Fruit fly (Drosophila melanogaster): Measurements from ENCODE around the gene Keap1.
A peak's percentile ranks its signal among the peaks of the same experiment; 100 is the strongest.

Gene Keap1

DNA sequence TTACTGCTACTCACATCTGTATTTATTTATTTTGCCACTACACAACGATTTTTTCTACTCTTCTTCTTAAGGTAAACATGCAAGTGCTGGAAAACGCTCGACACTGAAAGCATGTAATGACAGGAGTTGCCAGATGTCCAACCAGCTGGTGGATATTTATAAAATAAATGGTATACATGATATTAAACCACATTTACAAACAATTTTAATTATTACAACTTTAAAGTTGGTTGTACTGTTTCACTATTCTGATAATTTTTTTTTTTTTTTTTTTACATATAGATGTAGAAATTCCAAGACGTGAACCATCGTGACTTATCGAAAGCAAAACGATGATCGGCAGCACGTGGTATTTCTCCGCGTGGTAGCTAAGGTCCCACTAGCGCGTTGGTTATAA, at the start of gene Keap1, which contains the start of gene kuk:
Gene Keap1, minus strand, starts transcription at position 87 of the 397 bp plus-strand sequence.
Gene kuk, plus strand, starts transcription at position 386 of the 397 bp plus-strand sequence.
- TF ChIP-seq noc (tag; optimal IDR thresholded peaks at IDR 0.05), result peak; percentile 38

DNA sequence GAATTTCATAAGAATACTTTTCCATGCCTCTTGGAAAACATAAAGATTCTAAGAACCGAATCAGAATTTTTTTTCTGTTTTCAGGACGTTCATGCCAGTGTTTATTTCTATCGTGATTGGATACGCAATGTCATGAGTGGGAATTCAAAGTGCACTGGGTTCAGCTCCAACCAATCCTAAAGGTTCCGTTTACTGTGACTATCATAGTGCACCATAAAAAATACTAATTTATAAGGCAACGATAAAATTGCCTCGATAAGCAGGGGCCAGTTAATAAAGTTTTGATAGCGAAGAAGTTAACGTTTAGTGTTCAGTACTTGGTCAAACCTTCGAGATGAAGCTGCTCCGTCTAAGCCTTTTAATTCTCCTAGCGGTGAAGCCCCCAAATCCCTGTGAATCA, 48.2 kb upstream of the Keap1 start, which contains the start of gene CG31265:
Gene CG31265, plus strand, starts transcription at position 301 of the 400 bp plus-strand sequence.
- no peak for TF ChIP-seq noc (tag; optimal IDR thresholded peaks at IDR 0.05)

dm6 chr3R:17126838-17127237, 47.1 kb upstream of the Keap1 start, which contains the start of the genes CG17477 and CG31269:
TSS of gene CG17477 (minus strand) at chr3R:17126938.
TSS of gene CG31269 (plus strand) at chr3R:17127126.
- TF ChIP-seq noc (tag; optimal IDR thresholded peaks at IDR 0.05), result no peak

DNA sequence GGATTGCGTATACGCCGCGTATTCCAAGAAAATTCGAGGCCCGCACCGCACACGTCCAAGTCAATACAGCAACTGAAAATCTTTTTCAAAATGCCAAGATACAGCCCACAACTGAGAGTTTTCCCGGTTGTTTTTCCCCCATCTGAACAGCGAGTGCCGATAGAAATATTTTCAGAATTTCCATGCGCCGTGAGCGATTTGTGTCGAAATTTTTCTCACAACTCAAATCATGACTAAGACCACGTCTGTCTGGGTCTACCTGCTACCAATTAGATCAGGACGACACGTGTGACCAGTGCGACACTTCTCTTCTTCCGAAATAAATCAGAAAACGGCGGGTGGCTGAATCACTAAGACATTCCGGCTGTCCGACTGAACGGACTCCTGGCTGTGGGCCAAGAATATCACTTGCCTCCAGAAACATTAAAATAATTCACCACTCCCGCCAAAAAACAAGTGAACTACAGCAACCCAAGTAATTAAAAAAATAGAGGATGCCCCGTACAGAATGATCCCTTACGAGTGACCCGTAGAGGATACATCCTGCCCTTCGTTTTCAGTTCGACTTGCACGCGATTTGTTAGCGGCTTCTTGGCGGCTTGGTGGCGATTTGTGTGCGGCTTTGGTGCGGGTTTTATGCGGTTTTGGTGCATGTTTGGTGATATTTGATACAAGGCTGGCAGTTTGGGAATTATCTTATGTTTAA, 45.7 kb upstream of the Keap1 start, which contains the start of gene cher:
Gene cher, minus strand, starts transcription at position 51 of the 706 bp plus-strand sequence.
- TF ChIP-seq noc (tag; optimal IDR thresholded peaks at IDR 0.05), result no peak

- TF ChIP-seq noc (tag; optimal IDR thresholded peaks at IDR 0.05), result no peak
Observed at dm6 chr3R:17124177-17124576, 44.4 kb upstream of the Keap1 start, which contains the start of gene CG45079. TSS of gene CG45079 (plus strand) at chr3R:17124477.

dm6 chr3R:17122796-17123504, 43.2 kb upstream of the Keap1 start:
- no peak for TF ChIP-seq noc (tag; optimal IDR thresholded peaks at IDR 0.05)

dm6 chr3R:17121277-17121676, 41.5 kb upstream of the Keap1 start, which contains the start of gene CG42779:
TSS of gene CG42779 (plus strand) at chr3R:17121577.
- TF ChIP-seq noc (tag; optimal IDR thresholded peaks at IDR 0.05), result no peak

dm6 chr3R:17120165-17120564, 40.4 kb upstream of the Keap1 start, which contains the start of gene CG34278:
TSS of gene CG34278 (plus strand) at chr3R:17120465.
- no peak for TF ChIP-seq noc (tag; optimal IDR thresholded peaks at IDR 0.05)

- TF ChIP-seq noc (tag; optimal IDR thresholded peaks at IDR 0.05), result peak; percentile 35
Observed at dm6 chr3R:17118917-17119378, 39.2 kb upstream of the Keap1 start.

DNA sequence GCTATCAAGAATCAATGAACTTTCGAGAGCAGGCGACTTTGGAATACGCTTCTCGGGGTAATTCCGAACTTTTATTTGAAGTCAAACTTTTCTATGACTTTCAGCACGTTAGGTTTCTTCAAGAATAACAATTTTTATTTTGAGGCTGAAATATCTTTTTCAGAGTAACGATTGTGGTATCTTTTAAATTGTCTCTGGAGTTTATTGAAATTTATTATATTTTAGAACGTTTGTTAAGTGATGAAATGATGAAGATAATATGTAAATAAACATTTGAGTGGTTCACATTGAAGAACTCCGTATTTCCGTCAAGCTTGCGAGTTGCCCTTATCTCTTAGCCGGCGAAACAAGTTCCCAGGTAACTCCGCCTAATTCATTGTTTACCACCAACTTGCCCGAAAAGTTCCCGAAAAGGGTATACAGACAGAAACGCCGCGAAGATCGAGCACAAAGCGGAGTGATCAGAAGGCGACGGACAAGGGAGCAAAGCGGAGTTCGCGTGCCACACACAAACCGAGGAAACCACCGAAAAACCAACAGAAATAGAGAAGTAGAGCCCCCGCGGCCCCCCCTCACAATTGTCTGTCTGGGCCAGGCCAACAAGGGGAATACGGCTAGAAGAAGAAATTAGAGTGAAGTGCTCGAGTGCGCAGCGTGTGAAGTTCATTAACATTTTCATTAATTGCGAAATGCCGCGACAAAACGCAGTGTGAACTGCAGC, 38.0 kb upstream of the Keap1 start:
- peak; percentile 34 for TF ChIP-seq noc (tag; optimal IDR thresholded peaks at IDR 0.05)

- TF ChIP-seq noc (tag; optimal IDR thresholded peaks at IDR 0.05), result no peak
Observed at dm6 chr3R:17116231-17116630, 36.5 kb upstream of the Keap1 start.

DNA sequence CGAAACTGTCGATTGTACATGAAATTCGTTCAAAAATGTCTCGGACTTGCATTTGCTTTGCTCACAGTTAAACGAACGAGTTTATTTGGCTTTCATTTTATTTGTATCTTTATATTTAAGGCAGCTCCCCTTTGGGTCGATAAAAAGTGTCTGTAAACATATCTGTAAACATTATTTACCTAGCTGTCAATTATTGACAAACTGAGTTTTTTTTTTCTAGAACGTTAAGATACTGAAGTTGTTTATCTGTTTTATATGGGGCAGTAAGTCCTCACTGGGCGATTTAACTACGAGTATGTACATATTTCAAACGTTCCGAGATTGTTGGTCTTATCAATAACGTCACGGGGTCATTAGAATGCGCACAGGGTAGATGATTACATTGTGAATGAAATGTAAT, 35.9 kb upstream of the Keap1 start:
- no peak for TF ChIP-seq noc (tag; optimal IDR thresholded peaks at IDR 0.05)

DNA sequence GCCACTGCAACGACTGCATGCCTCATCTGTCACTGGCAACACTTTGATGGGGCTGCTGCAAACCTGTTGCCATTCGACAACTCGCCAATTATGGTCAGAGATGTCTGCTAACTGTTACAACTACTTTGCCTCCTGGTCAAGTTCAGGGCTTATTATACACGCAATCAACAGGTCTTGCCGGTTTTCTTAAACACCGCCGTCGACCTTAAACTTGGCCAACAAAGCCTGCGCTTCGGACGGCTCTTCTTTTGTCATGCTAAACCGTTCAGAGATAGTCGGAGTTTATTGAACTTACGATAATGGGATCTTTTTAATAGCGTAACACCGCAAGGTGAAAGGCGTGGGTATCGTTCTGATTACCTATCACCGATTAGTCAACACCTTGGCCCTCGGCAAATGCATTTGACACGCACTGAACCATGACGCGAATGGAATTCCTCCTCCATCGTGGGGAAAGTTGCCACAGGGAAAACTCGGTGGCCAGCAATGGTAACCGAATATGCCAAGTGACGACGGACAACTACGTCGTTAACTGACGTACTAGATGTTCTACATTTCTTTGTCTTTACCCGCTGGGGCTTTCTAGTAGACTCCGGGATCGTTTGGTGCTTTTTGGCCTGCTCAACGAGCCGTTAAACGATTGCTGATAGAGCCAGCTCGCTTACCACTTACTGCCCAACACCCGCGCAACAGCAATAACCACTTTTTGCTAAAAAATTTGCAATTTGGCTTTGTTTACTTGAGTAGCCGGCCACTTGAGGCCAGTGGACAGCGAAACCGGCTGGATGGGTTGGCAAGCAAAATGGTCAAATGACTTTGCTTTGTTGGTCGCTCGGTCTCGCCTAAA, 31.4 kb upstream of the Keap1 start:
- TF ChIP-seq noc (tag; optimal IDR thresholded peaks at IDR 0.05), result no peak

dm6 chr3R:17108881-17109280, 29.1 kb upstream of the Keap1 start:
- TF ChIP-seq noc (tag; optimal IDR thresholded peaks at IDR 0.05), result no peak

Data from whole organism, larva.